Worm (Caenorhabditis elegans): ENCODE results near the gene nspg-7.2.

Gene nspg-7.2

ce11 chrIII:3258306-3258705, at the start of gene nspg-7.2:
nspg-7.2 (minus strand) TSS chrIII:3258406.
- no peak for TF ChIP-seq dox-1 (GFP tag; IDR thresholded peaks at IDR 0.05)
- TF ChIP-seq athp-1 (tag; optimal IDR thresholded peaks at IDR 0.05) = no peak
- no peak for TF ChIP-seq mcd-1 (GFP tag; IDR thresholded peaks at IDR 0.05)
- no peak for TF ChIP-seq cebp-2 (GFP tag; IDR thresholded peaks at IDR 0.05)
- no peak for TF ChIP-seq lsl-1 (GFP tag; optimal IDR thresholded peaks at IDR 0.05)
- no peak for TF ChIP-seq sdz-38 (tag; optimal IDR thresholded peaks at IDR 0.05)
- TF ChIP-seq dpff-1 (tag; optimal IDR thresholded peaks at IDR 0.05) = no peak

- TF ChIP-seq D2030.7 (GFP tag; IDR thresholded peaks at IDR 0.05) = no peak
- no peak for TF ChIP-seq nhr-90 (tag; optimal IDR thresholded peaks at IDR 0.05)
- no peak for TF ChIP-seq cebp-1 (GFP tag; IDR thresholded peaks at IDR 0.05)
- peak; percentile 11 for TF ChIP-seq cebp-1 (tag; optimal IDR thresholded peaks at IDR 0.05)
- peak; percentile 35 for TF ChIP-seq attf-5 (GFP tag; optimal IDR thresholded peaks at IDR 0.05)
- no peak for TF ChIP-seq hmg-1.2 (GFP tag; IDR thresholded peaks at IDR 0.05)
Observed at ce11 chrIII:3307379-3307778, 49.2 kb upstream of the nspg-7.2 start.

ce11 chrIII:3306322-3306721, 48.1 kb upstream of the nspg-7.2 start:
- TF ChIP-seq F52B5.7 (tag; optimal IDR thresholded peaks at IDR 0.05) (no peak), fkh-3 (tag; optimal IDR thresholded peaks at IDR 0.05) (no peak), cebp-1 (GFP tag; IDR thresholded peaks at IDR 0.05) (peak; percentile 86), cebp-1 (tag; optimal IDR thresholded peaks at IDR 0.05) (peak; percentile 95), hsf-1 (GFP tag; IDR thresholded peaks at IDR 0.05) (no peak), ceh-100 (GFP tag; IDR thresholded peaks at IDR 0.05) (no peak), unc-62 (GFP tag; optimal IDR thresholded peaks at IDR 0.05) (peak; percentile 28), ceh-91 (GFP tag; IDR thresholded peaks at IDR 0.05) (no peak)

- TF ChIP-seq cebp-1 (GFP tag; IDR thresholded peaks at IDR 0.05) (no peak), cebp-1 (tag; optimal IDR thresholded peaks at IDR 0.05) (peak; percentile 2), B0336.3 (GFP tag; IDR thresholded peaks at IDR 0.05) (no peak), repo-1 (tag; optimal IDR thresholded peaks at IDR 0.05) (no peak), hmg-1.2 (GFP tag; IDR thresholded peaks at IDR 0.05) (peak; percentile 76)
Observed at ce11 chrIII:3304554-3304953, 46.3 kb upstream of the nspg-7.2 start.

- TF ChIP-seq attf-6 (GFP tag; IDR thresholded peaks at IDR 0.05) (no peak), hsf-1 (GFP tag; IDR thresholded peaks at IDR 0.05) (no peak), ekl-4 (GFP tag; IDR thresholded peaks at IDR 0.05) (no peak), lsy-27 (tag; optimal IDR thresholded peaks at IDR 0.05; ENCODE audit: borderline replicate concordance, insufficient read depth) (no peak), mel-28 (tag; optimal IDR thresholded peaks at IDR 0.05; ENCODE audit: borderline replicate concordance) (no peak)
Observed at ce11 chrIII:3297151-3297550, 38.9 kb upstream of the nspg-7.2 start, which contains the start of gene Y53G8AR.5. Y53G8AR.5 (plus strand) TSS chrIII:3297451.

ce11 chrIII:3294283-3294793, 36.1 kb upstream of the nspg-7.2 start, which contains the start of the genes Y53G8AR.8 and Y53G8AR.6:
Y53G8AR.8 (minus strand) TSS chrIII:3294330.
Y53G8AR.6 (plus strand) TSS chrIII:3294743.
- TF ChIP-seq F33H1.4 (GFP tag; IDR thresholded peaks at IDR 0.05) (peak; percentile 79), madf-6 (GFP tag; IDR thresholded peaks at IDR 0.05) (peak; percentile 45; the same call in 1 of the 2 replicates), rcor-1 (GFP tag; IDR thresholded peaks at IDR 0.05) (0 out of 2 replicates have a peak, but pooled peaks have one; percentile 12), efl-1 (GFP tag; optimal IDR thresholded peaks at IDR 0.05) (peak; percentile 35), hmg-1.2 (GFP tag; IDR thresholded peaks at IDR 0.05) (peak; percentile 98), let-526 (GFP tag; IDR thresholded peaks at IDR 0.05) (no peak), Y56A3A.18 (GFP tag; IDR thresholded peaks at IDR 0.05) (no peak), cebp-2 (GFP tag; IDR thresholded peaks at IDR 0.05) (no peak), gei-17 (GFP tag; optimal IDR thresholded peaks at IDR 0.05) (no peak), lsl-1 (GFP tag; optimal IDR thresholded peaks at IDR 0.05) (peak; percentile 50), sptf-2 (GFP tag; optimal IDR thresholded peaks at IDR 0.05) (no peak), K11D2.4 (GFP tag; IDR thresholded peaks at IDR 0.05) (no peak), lin-54 (GFP tag; optimal IDR thresholded peaks at IDR 0.05) (peak; percentile 43)
